Worm (Caenorhabditis elegans): ENCODE data around the gene tra-4.

tra-4 gene

DNA sequence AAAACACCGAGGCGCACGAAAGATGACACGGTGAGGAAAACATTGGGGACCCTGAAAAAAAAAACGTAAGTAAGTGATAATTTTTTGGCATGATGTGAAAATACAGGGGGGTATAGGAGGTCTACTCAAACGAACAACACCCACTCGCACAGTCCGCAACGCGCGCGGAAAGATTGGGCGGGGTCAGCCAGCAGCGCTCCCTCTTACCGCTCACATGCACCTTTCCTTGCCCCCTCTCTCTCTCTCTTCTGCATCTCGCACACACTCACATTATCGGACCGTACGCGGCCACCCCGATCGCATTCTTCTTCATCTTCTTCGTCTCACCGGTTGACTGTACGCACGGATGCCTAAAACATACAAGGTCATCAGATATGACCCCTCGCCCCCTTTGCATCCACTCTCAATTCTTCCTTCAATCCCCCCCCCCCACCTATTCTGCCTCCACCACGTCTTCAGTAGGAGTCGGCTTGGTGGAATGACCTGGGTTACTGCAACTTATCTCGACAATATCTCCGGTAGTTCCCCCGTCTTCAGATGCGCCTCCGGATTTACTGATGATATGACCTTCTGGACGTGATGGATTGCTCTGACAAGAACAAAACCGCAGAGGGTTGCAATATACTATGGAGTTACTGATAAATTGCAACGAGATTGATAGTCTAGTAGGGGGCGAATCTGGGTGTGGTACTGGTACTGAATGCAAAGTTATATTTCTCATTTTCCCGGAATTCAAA is 22.3 kb upstream of the tra-4 start, which contains the start of gene F53B3.5:
Gene F53B3.5 (minus strand): TSS at position 51 of the 737 bp plus-strand sequence.
- no peak for TF ChIP-seq unc-62 (GFP tag; optimal IDR thresholded peaks at IDR 0.05)

DNA sequence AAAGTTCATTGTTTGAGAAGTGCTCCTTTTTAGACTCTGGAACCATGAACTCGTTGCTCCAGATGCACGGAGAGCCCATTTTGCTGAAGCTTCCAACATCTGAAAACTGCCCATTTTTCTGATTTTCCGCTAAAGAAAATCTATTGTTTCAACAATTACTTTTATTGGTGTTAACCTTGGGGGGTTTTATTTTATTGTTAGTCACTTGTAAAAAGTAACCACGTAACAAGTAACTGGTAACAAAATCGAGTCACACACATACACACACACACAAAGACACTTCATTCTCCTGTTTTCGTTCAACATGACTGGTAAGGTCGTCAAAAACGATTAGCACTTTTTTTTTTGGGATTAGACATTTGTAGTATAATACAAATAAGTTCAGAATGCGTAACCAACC is 20.0 kb upstream of the tra-4 start:
- no peak for TF ChIP-seq unc-62 (GFP tag; optimal IDR thresholded peaks at IDR 0.05)

DNA sequence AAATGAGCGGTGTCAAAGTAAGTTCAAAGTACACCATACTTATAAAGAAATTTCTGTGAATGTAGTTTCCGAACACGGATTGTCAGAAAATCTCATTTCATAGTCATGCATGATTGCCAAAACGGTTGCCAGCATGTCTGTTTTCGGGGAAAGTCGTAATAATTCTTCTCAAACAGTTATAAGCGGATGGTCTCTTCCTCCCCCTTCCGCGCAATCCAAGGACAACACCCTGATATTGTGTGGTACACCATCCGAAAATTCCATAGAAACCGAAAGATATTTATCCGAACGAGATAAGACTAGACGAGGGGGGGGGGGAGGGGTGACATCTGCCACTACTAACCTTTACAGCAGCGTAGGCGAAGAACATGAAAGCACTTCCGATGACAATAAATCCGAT is 17.2 kb upstream of the tra-4 start:
- no peak for TF ChIP-seq unc-62 (GFP tag; optimal IDR thresholded peaks at IDR 0.05)

DNA sequence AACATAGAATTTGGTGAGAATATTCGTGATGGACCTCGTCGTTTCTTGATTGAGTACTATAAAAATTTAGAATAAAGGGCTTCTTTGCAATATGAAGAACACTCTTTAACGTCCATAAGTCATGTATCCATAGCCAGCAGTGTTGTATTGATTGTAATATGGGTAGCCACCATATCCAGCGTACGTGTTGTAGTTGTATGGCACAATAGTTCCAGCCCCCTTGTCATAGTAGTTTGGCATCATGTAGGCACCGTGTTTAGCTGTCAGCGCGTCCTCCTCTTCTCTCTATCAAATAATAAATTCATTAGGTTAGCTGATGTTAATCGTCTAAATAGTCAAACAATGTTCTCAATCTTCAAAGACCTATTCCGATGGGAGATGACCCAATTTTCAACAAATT is 15.9 kb upstream of the tra-4 start:
- no peak for TF ChIP-seq unc-62 (GFP tag; optimal IDR thresholded peaks at IDR 0.05)

DNA sequence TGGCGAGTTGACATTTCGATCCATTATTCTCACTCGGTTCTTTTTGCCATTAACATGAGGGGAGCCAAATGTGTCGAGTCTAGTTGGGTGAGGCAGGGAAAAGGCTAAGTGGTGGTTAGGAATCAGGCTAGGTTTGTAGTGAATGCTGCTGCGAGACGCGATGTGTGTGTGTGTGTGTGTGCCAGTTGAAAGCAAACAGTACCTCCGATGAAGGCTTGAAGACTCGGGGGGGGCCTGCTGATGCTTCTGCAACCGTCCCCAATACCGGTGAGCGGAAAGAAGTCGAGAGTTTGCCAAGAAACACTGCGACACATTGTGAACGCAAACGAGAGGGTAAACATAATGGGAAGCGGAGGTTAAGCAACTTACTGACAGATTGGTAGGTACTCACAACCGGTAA is 13.6 kb upstream of the tra-4 start, which contains the start of gene F53B3.3:
Gene F53B3.3 (minus strand): TSS at position 101 of the 400 bp plus-strand sequence.
- no peak for TF ChIP-seq unc-62 (GFP tag; optimal IDR thresholded peaks at IDR 0.05)

DNA sequence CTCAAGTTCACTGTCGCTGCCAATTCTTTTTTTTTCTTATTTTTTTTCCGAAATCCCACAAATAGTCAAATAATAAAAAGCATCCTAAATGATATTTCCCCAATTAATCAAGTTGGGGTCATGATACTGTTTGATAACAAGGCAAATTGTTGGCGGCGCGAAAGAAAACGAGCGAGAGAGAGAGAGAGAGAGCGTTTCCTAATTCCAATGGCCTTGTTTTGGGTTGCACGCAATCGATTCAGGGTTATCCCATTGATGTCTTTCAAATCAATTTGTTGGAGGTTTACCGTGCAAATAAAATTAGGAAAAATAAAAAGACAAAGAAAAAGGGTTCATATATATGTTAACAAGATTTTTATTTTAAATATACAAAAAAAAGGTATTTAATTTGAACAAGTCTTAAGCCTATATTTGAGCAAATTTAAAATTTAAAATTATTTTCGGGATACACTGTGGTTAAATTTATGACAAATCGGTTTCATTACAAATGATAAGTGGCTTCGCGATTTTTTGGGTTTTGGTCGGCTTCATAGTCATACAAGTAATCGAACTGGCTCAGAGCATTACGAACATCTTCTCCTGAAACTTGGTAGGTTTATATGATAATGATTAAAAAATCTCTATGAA is 8.3 kb upstream of the tra-4 start:
- no peak for TF ChIP-seq unc-62 (GFP tag; optimal IDR thresholded peaks at IDR 0.05)

DNA sequence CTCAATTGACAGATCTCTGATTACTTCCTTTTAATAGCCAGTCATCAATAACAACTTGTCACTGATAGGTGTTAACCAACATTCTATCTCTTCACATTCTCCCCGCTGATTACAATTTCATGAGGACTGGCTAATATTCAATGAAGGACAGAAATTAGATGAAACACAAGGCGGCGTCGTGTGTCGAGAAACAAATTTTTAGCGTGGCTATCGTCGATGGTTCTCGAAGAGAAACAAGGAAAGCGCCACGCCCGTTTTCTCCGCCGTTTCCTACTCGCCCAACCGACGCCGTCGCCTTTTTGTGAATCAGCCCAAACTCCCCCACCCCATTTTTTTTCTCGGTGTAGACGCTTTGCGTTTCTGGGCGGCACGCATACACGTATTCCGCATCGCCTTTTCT is 6.5 kb upstream of the tra-4 start, which contains the start of gene F53B3.6:
Gene F53B3.6 (plus strand): TSS at position 284 of the 400 bp plus-strand sequence.
- TF ChIP-seq unc-62 (GFP tag; optimal IDR thresholded peaks at IDR 0.05): no peak

DNA sequence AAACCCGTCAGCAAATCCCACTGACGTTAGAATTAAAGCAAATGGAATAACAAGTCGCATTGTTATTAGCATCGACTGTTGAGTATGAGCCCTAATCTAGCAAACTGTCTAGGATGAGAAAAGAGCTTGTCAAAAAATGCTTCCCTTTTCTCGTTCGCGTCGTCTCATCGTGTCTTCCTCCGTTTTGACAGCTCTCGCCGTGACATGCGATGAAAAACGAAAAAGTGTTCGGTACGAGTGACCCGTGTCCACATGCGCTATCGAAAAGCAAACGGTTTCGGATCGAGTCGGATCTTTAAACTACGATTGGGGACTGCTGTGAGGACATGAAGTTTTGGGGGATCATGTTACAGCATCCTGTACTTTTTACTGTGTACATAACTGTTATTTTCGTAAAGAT is 5.0 kb upstream of the tra-4 start, which contains the start of gene comt-1:
Gene comt-1 (minus strand): TSS at position 101 of the 400 bp plus-strand sequence.
- no peak for TF ChIP-seq unc-62 (GFP tag; optimal IDR thresholded peaks at IDR 0.05)

DNA sequence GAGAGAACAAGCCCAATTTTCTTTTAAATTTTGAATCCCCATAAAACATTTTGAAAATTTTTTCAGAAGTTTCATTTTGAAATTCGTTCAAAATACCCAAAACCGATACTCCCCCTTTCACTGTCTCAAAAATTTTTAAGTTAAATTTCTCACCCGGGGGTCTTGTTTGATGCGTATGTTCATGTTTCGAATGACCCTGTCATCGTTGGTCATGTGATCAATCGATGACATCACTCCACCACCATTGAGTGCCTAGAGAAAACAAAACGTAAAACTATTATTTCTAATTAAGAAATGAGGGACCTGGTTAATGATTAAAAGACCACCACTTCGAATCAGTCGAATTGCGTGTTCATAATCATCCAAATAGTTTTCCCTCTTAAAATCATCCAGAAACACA is 977 bp upstream of the tra-4 start:
- TF ChIP-seq unc-62 (GFP tag; optimal IDR thresholded peaks at IDR 0.05): no peak

DNA sequence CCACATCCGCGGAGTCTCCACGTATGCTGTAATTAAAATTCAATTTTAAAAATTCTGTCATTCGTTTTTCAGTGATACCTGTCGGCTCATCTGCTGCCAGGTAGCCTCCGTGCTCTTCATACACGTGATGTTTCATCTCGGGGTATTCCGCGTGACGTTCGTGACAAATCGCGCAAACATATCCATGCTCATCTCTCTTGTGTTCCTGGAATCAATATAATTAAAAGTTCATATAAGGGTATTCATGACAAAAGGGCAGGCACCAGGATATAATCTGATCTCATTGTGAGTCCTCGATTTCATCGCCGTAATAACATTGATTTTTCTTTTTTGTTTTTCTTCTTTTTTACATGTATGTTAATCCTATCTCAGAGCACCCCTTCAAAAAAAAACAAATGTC is 3.4 kb downstream of the tra-4 start:
- TF ChIP-seq unc-62 (GFP tag; optimal IDR thresholded peaks at IDR 0.05): no peak

DNA sequence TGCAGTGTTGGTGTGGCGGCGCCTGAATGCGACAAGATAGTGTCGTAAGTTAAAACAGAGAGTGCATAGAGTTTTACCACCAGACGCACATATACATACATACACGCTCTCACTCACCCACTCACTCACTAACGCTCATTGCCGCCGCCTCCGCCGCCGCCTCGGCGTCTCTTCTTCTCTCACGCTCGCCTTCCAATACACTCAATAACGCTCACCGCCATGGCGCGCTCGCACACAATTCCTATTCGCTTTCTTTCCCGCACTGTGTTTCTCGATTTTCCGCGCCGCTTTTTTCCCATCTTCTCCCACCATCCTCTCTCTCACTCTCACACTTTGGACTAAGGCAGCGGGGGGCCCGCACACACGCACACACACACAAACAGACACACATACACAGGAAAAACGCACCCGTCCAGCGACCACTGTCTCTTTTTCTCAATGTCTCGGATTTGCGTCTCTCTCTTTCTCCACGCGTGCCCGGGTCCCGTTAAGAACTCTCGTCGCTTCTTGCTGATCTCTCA is 5.0 kb downstream of the tra-4 start, which contains the start of gene kin-29:
Gene kin-29 (minus strand): TSS at position 51 of the 521 bp plus-strand sequence.
- TF ChIP-seq unc-62 (GFP tag; optimal IDR thresholded peaks at IDR 0.05): no peak

DNA sequence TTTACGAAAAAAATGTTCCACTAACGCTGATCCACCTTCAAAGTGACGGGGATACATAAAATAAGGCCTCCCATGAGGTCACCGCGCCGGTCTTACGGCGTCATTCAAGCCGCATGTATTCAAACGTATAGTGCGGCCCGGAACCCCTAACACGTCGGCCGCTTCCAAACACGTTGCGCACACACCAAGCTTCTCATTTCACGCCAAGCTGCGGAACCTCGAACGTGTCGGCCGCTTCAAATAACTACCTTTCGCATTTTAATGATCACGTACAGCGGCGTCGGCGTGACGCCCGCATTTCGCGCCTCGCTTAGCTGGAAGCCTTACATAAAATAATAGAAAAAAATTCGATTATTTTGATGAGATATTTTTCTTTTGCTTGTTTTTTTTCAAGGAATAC is 13.9 kb downstream of the tra-4 start:
- no peak for TF ChIP-seq unc-62 (GFP tag; optimal IDR thresholded peaks at IDR 0.05)

DNA sequence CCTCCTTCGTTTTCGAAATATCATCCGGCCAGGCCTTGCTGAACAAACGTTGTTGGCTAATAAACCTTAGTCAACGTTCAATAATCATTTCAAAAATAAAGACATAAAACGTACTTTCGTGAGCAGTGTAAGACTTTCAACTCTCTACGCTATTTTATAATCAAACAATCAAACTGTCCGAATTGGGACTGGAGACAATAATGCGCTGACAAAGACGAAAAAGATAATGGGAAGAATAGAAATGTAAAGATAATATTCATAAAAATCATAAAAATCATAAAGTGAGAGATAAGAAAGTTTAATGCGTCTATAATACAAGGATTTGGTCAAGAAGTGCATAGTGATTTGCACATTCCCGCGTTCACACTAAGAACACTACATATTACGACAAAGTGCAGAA is 15.6 kb downstream of the tra-4 start:
- no peak for TF ChIP-seq unc-62 (GFP tag; optimal IDR thresholded peaks at IDR 0.05)

DNA sequence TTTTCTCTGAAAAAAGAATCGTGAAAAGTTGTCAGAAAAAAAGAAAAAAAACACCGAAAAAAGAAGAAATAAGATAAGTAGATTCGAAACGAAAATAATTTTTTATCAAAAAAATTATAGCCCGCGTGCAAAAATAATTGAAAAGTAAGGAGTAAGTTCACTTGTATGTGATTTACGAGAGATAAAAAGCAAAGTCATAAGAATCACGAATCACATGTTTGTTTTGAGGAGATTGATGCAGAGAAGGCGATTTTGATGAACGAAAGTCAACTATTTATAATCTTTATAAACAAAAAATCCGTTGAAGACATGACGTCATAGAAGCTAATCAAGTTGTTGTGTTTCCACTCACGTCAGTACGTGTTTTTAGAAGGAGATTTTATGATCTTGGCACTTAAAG is 17.1 kb downstream of the tra-4 start, which contains the start of gene Y71H10B.1:
Gene Y71H10B.1 (minus strand): TSS at position 6 of the 400 bp plus-strand sequence.
- no peak for TF ChIP-seq unc-62 (GFP tag; optimal IDR thresholded peaks at IDR 0.05)

DNA sequence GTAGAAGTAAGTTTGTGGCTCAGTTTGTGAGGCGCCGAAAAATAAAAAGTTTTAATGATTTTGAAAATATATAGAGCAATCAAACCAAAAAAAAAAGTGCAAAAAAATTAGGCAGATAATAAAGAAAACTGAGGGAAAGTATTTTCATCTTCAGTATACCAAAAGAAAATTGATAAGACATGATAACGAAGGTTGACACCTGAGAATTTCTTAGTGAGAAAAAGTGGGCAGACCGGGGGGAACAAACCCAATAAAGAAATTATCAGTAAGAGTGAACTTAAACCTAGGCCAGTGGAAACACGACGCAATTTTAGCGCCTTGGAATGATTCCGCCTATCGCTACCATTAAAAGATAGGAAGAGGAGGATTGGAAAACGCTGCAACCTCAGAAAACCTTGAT is 18.8 kb downstream of the tra-4 start:
- no peak for TF ChIP-seq unc-62 (GFP tag; optimal IDR thresholded peaks at IDR 0.05)

DNA sequence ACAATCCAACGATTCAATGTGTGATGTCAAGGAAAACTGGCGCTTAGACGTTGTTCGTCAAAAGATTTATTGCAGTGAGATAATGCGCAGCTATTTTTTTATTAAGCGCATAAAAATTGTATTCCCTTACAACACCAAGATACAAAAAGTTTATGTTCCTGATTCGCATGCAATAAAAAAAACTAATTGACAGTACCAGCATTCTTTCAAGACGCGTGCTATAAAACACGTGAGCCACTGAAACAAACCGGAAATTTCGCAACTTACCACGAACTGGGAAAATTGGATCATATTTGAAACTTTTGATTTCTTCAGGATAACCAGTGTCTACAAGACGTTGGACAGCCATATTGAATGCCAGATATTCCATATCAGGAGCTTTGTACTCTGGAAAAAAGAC is 19.9 kb downstream of the tra-4 start:
- TF ChIP-seq unc-62 (GFP tag; optimal IDR thresholded peaks at IDR 0.05): no peak

DNA sequence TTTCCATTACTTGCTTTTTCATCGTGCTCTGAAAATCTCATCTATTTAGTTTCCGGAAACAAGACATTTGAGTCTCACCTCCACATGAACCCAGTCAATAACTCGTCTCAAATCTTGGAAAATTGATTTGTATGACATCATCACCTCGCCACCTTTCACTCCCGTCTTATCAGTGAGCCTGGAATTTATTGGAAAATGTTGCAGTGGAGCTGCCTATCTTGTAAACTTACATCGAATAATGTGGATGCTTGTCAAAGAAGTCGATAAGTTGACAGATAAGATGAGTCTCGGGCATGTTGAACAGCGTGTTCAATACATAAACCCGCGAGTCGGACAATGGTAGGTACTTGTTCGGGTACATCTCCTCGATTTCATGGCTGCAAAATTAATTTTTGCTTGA is 20.6 kb downstream of the tra-4 start:
- TF ChIP-seq unc-62 (GFP tag; optimal IDR thresholded peaks at IDR 0.05): no peak

All from whole organism, dauer.